Fruit fly (Drosophila melanogaster) whole organism, embryonic: Measurements from ENCODE around the gene Cyp4ac3.

Source experiments
- Abd-B ChIP-seq: fragments of 200-800 bp; sonication (Bioruptor generic); optimal IDR thresholded peaks from 2 replicates; lab custom pipeline; 2018; ENCODE audit warnings: missing biosample characterization, mild to moderate bottlenecking, missing genetic modification characterization, moderate library complexity
- CG10979 ChIP-seq: fragments of 200-800 bp; sonication (Bioruptor generic); optimal IDR thresholded peaks from 2 replicates; lab custom pipeline; 2018; ENCODE audit warnings: missing biosample characterization, mild to moderate bottlenecking, missing genetic modification characterization, moderate library complexity
- CG12104 ChIP-seq: fragments of 200-800 bp; sonication (Bioruptor generic); optimal IDR thresholded peaks from 3 replicates; lab custom pipeline; 2016; ENCODE audit warnings: missing biosample characterization, missing genetic modification characterization
- CG12659 ChIP-seq: fragments of 200-800 bp; sonication (Bioruptor generic); optimal IDR thresholded peaks from 3 replicates; lab custom pipeline; 2017; ENCODE audit warnings: mild to moderate bottlenecking, missing biosample characterization, missing genetic modification reagents, missing genetic modification characterization
- CG13775 ChIP-seq: fragments of 200-800 bp; sonication (Bioruptor generic); optimal IDR thresholded peaks from 3 replicates; lab custom pipeline; 2017; ENCODE audit warnings: missing biosample characterization, mild to moderate bottlenecking, missing genetic modification characterization
- CG1529 ChIP-seq: fragments of 200-800 bp; sonication (Bioruptor generic); optimal IDR thresholded peaks from 3 replicates; lab custom pipeline; 2018; ENCODE audit warnings: missing biosample characterization, missing genetic modification characterization
- CG17359 ChIP-seq: fragments of 200-800 bp; sonication (Bioruptor generic); optimal IDR thresholded peaks from 3 replicates; lab custom pipeline; 2018; ENCODE audit warnings: missing biosample characterization, mild to moderate bottlenecking, missing genetic modification characterization, moderate library complexity
- CG17568 ChIP-seq: fragments of 200-800 bp; sonication (Bioruptor generic); optimal IDR thresholded peaks from 2 replicates; lab custom pipeline; 2018; ENCODE audit warnings: missing biosample characterization, mild to moderate bottlenecking, missing genetic modification characterization, moderate library complexity
- CG18262 ChIP-seq: fragments of 200-800 bp; optimal IDR thresholded peaks from 3 replicates; lab custom pipeline; 2019; ENCODE audit warnings: missing biosample characterization, mild to moderate bottlenecking, missing genetic modification characterization, moderate library complexity
- CG2120 ChIP-seq: fragments of 200-800 bp; sonication (Bioruptor generic); optimal IDR thresholded peaks from 3 replicates; lab custom pipeline; 2016; ENCODE audit warnings: missing biosample characterization, missing genetic modification characterization
- CG2678 ChIP-seq: fragments of 200-800 bp; sonication (Bioruptor generic); optimal IDR thresholded peaks from 3 replicates; lab custom pipeline; 2019; ENCODE audit warnings: missing biosample characterization, mild to moderate bottlenecking, missing genetic modification characterization, moderate library complexity
- CG2875 ChIP-seq: fragments of 200-800 bp; sonication (Bioruptor generic); optimal IDR thresholded peaks from 2 replicates; lab custom pipeline; 2017; ENCODE audit warnings: missing biosample characterization, mild to moderate bottlenecking, missing genetic modification characterization, missing genetic modification reagents
- CG2889 ChIP-seq: fragments of 200-800 bp; sonication (Bioruptor generic); IDR thresholded peaks from 3 replicates; pipeline ENCODE4 v1.3.6; 2022; ENCODE audit warnings: missing biosample characterization, missing genetic modification characterization
- CG4404 ChIP-seq: fragments of 200-800 bp; sonication (Bioruptor generic); IDR thresholded peaks from 2 replicates; pipeline ENCODE4 v1.3.6; 2022; ENCODE audit warnings: missing biosample characterization, missing genetic modification characterization
- CG4820 ChIP-seq: fragments of 200-800 bp; sonication (Bioruptor generic); optimal IDR thresholded peaks from 3 replicates; lab custom pipeline; 2016; ENCODE audit warnings: missing biosample characterization, missing genetic modification characterization
- CG7963 ChIP-seq: fragments of 200-800 bp; sonication (Bioruptor generic); IDR thresholded peaks from 3 replicates; pipeline ENCODE4 v1.3.6; 2022; ENCODE audit warnings: missing biosample characterization, missing genetic modification characterization; ENCODE audit not compliant: partially characterized antibody
- CG8924 ChIP-seq: fragments of 200-800 bp; optimal IDR thresholded peaks from 3 replicates; lab custom pipeline; 2019; ENCODE audit warnings: missing biosample characterization, mild to moderate bottlenecking, missing genetic modification characterization, moderate library complexity
- Camta ChIP-seq: fragments of 200-800 bp; sonication (Bioruptor generic); optimal IDR thresholded peaks from 2 replicates; lab custom pipeline; 2016; ENCODE audit warnings: missing biosample characterization, missing genetic modification characterization
- Gug ChIP-seq: fragments of 200-800 bp; sonication (Bioruptor generic); IDR thresholded peaks from 4 replicates; pipeline ENCODE4 v1.3.6; 2022; ENCODE audit warnings: missing biosample characterization, missing genetic modification characterization
- H2.0 ChIP-seq: fragments of 200-800 bp; sonication (Bioruptor generic); IDR thresholded peaks from 2 replicates; pipeline ENCODE4 v1.3.6; 2022; ENCODE audit warnings: missing biosample characterization, missing genetic modification characterization
- HHEX ChIP-seq: fragments of 200-800 bp; sonication (Bioruptor generic); optimal IDR thresholded peaks from 3 replicates; lab custom pipeline; 2017; ENCODE audit warnings: missing biosample characterization, mild to moderate bottlenecking, missing genetic modification characterization, missing genetic modification reagents
- Hr78 ChIP-seq, 2 experiments: fragments of 200-800 bp in 1 of 2; fragments of >200 bp in 1 of 2; sonication (Bioruptor generic) in 1 of 2; optimal IDR thresholded peaks; 2 replicates each; lab custom pipeline; 2017 to 2019; ENCODE audit warnings: missing biosample characterization in 2 of 2, missing genetic modification characterization in 2 of 2, mild to moderate bottlenecking in 1 of 2, moderate library complexity in 1 of 2
- Kr ChIP-seq: fragments of 200-800 bp; sonication (Bioruptor generic); optimal IDR thresholded peaks from 2 replicates; lab custom pipeline; 2017; ENCODE audit warnings: missing biosample characterization, mild to moderate bottlenecking, missing genetic modification characterization
- Lhr ChIP-seq: fragments of 200-800 bp; sonication (Bioruptor generic); optimal IDR thresholded peaks from 3 replicates; lab custom pipeline; 2017; ENCODE audit warnings: mild to moderate bottlenecking, missing biosample characterization, missing genetic modification reagents, missing genetic modification characterization
- Med ChIP-seq: fragments of 200-800 bp; sonication (Bioruptor generic); peaks from one replicate; lab custom pipeline; 2016; ENCODE audit warnings: missing biosample characterization, missing genetic modification characterization, mild to moderate bottlenecking, inconsistent platforms, moderate library complexity
- Optix ChIP-seq: fragments of 200-800 bp; sonication (Bioruptor generic); IDR thresholded peaks from 3 replicates; pipeline ENCODE4 v1.3.6; 2022; ENCODE audit warnings: missing biosample characterization, missing genetic modification characterization
- Pdp1 ChIP-seq, 2 experiments: fragments of 200-800 bp; sonication (Bioruptor generic); optimal IDR thresholded peaks; 3 replicates each; lab custom pipeline; 2016; ENCODE audit warnings: missing biosample characterization in 2 of 2, missing genetic modification characterization in 2 of 2, mild to moderate bottlenecking in 1 of 2, moderate library complexity in 1 of 2
- Sox102F ChIP-seq: fragments of 200-800 bp; sonication (Bioruptor generic); optimal IDR thresholded peaks from 2 replicates; lab custom pipeline; 2018; ENCODE audit warnings: missing biosample characterization, mild to moderate bottlenecking, missing genetic modification characterization, moderate library complexity
- Ssrp ChIP-seq: fragments of 200-800 bp; sonication (Bioruptor generic); optimal IDR thresholded peaks from 2 replicates; lab custom pipeline; 2018; ENCODE audit warnings: missing biosample characterization, mild to moderate bottlenecking, missing genetic modification characterization, moderate library complexity
- Trl ChIP-seq, 3 experiments: fragments of >200 bp in 2 of 3; fragments of 200-800 bp in 1 of 3; sonication (Bioruptor generic) in 1 of 3; optimal IDR thresholded peaks; 2 replicates in 1 of 3; 3 replicates in 2 of 3; lab custom pipeline; 2016 to 2017; ENCODE audit warnings: missing biosample characterization in 1 of 3, missing genetic modification characterization in 1 of 3
- ap ChIP-seq: fragments of 200-800 bp; sonication (Bioruptor generic); IDR thresholded peaks from 2 replicates; pipeline ENCODE4 v1.3.6; 2022; ENCODE audit warnings: missing biosample characterization, missing genetic modification characterization
- cad ChIP-seq: fragments of >200 bp; optimal IDR thresholded peaks from 2 replicates; lab custom pipeline; 2017; ENCODE audit warnings: missing biosample characterization, missing genetic modification characterization
- crol ChIP-seq: fragments of 200-800 bp; sonication (Bioruptor generic); IDR thresholded peaks from 2 replicates; pipeline ENCODE4 v1.3.6; 2022; ENCODE audit warnings: missing biosample characterization, missing genetic modification characterization
- dmrt11E ChIP-seq: fragments of 200-800 bp; sonication (Bioruptor generic); optimal IDR thresholded peaks from 3 replicates; lab custom pipeline; 2018; ENCODE audit warnings: missing biosample characterization, mild to moderate bottlenecking, missing genetic modification characterization, moderate library complexity
- dpn ChIP-seq, 2 experiments: fragments of 200-800 bp; sonication (Bioruptor generic); optimal IDR thresholded peaks; 3 replicates each; lab custom pipeline; 2016; ENCODE audit warnings: missing biosample characterization in 2 of 2, missing genetic modification characterization in 2 of 2
- ewg ChIP-seq: fragments of 200-800 bp; sonication (Bioruptor generic); optimal IDR thresholded peaks from 3 replicates; lab custom pipeline; 2017; ENCODE audit warnings: mild to moderate bottlenecking, missing biosample characterization, missing genetic modification reagents, missing genetic modification characterization
- grn ChIP-seq: fragments of 200-800 bp; sonication (Bioruptor generic); optimal IDR thresholded peaks from 3 replicates; lab custom pipeline; 2017; ENCODE audit warnings: missing biosample characterization, missing genetic modification characterization
- gro ChIP-seq: fragments of 200-800 bp; sonication (Bioruptor generic); optimal IDR thresholded peaks from 2 replicates; lab custom pipeline; 2016; ENCODE audit warnings: missing biosample characterization, missing genetic modification characterization
- gsb ChIP-seq: fragments of 200-800 bp; sonication (Bioruptor generic); IDR thresholded peaks from 2 replicates; pipeline ENCODE4 v1.3.6; 2022; ENCODE audit warnings: missing biosample characterization, missing genetic modification characterization
- gsb-n ChIP-seq: fragments of 200-800 bp; sonication (Bioruptor generic); optimal IDR thresholded peaks from 3 replicates; lab custom pipeline; 2018; ENCODE audit warnings: missing biosample characterization, mild to moderate bottlenecking, missing genetic modification characterization
- hbn ChIP-seq: fragments of 200-800 bp; sonication (Bioruptor generic); IDR thresholded peaks from 2 replicates; pipeline ENCODE4 v1.3.6; 2022; ENCODE audit warnings: missing biosample characterization, missing genetic modification characterization; ENCODE audit not compliant: partially characterized antibody
- lbe ChIP-seq: fragments of 200-800 bp; sonication (Bioruptor generic); optimal IDR thresholded peaks from 2 replicates; lab custom pipeline; 2016; ENCODE audit warnings: missing biosample characterization, mild to moderate bottlenecking, missing genetic modification characterization
- maf-S ChIP-seq: fragments of 200-800 bp; sonication (Bioruptor generic); optimal IDR thresholded peaks from 2 replicates; lab custom pipeline; 2016; ENCODE audit warnings: missing biosample characterization, missing genetic modification characterization
- mld ChIP-seq: fragments of 200-800 bp; sonication (Bioruptor generic); IDR thresholded peaks from 3 replicates; pipeline ENCODE4 v1.3.6; 2022; ENCODE audit warnings: missing biosample characterization, missing genetic modification characterization; ENCODE audit not compliant: partially characterized antibody
- odd ChIP-seq: fragments of 200-800 bp; sonication (Bioruptor generic); optimal IDR thresholded peaks from 2 replicates; lab custom pipeline; 2017; ENCODE audit warnings: missing biosample characterization, mild to moderate bottlenecking, missing genetic modification characterization
- otp ChIP-seq: fragments of 200-800 bp; sonication (Bioruptor generic); IDR thresholded peaks from 3 replicates; pipeline ENCODE4, ENCODE4 v1.3.6; 2022; ENCODE audit warnings: missing biosample characterization, missing genetic modification characterization
- sens ChIP-seq: fragments of 200-800 bp; sonication (Bioruptor generic); peaks from one replicate; lab custom pipeline; 2016; ENCODE audit warnings: missing biosample characterization, missing genetic modification characterization
- ssp ChIP-seq: fragments of 200-800 bp; sonication (Bioruptor generic); IDR thresholded peaks from 2 replicates; pipeline ENCODE4 v1.3.6; 2022; ENCODE audit warnings: missing biosample characterization, missing genetic modification characterization

Cyp4ac3 gene

DNA sequence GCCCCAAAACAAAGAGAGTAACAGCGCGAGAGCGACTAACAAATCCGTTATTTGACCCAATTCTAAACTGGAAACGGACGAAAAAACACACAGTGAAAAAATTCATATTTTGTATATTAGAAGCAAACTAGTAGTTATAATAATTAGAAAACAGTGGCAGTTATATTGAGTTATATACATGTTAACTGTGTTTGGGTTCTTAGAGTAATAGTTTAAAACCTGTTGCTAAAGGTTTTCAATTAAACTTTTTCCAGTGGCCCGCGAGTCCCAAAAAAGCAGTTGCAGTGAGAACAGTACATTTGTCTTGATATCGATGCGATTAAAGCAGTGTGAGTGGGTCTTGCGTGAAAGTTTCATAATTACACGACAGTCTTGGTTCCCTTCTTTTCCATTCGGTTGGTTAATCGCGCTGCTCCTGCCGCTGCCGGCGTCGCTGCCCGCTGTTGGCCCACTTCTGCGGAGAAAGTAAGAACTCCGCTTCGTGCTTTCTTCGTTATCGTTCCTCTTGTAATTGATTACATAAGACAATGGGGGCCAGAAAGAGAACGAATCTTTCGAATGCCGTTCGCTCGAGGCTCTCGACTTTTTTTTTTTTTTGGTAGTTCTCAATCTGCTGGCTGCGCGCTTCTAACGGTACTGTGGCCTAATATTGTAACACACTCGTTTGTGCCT is 29.1 kb downstream of the Cyp4ac3 start (continued):
- peak; percentile 17 to 81 for TF ChIP-seq Pdp1 (GFP tag; optimal IDR thresholded peaks at IDR 0.05; lab: Kevin White, UChicago)
- TF ChIP-seq hbn (GFP tag; lab: Robert Waterston, UW), result no peak
- peak; percentile 37 for TF ChIP-seq Abd-B (GFP tag; lab: Kevin White, UChicago)
- TF ChIP-seq CG10979 (tag; lab: Kevin White, UChicago), result peak; percentile 79
- TF ChIP-seq grn, result no peak
- TF ChIP-seq CG17568 (GFP tag; lab: Kevin White, UChicago), result peak; percentile 22
- peak; percentile 80 for TF ChIP-seq Med (GFP tag; lab: Kevin White, UChicago)
- TF ChIP-seq ewg (GFP tag; lab: Kevin White, UChicago), result peak; percentile 54
- 0 out of 3 replicates have a peak, but pooled peaks have one; percentile 18 for TF ChIP-seq otp (GFP tag; lab: Robert Waterston, UW)
- no peak for TF ChIP-seq HHEX (GFP tag; lab: Kevin White, UChicago)
- peak; percentile 61 for TF ChIP-seq ssp (GFP tag; lab: Robert Waterston, UW)
- 0 out of 2 replicates have a peak, but pooled peaks have one; percentile 10 for TF ChIP-seq CG4404 (GFP tag; lab: Robert Waterston, UW)
- peak; percentile 20 for TF ChIP-seq CG2875
- peak; percentile 44; the same call in 1 of the 2 replicates for TF ChIP-seq ap (GFP tag; lab: Robert Waterston, UW)
- no peak for TF ChIP-seq Optix (GFP tag; lab: Robert Waterston, UW)
- TF ChIP-seq lbe, result peak; percentile 49
- TF ChIP-seq CG2120 (GFP tag; lab: Kevin White, UChicago), result no peak
- no peak for TF ChIP-seq CG7963 (GFP tag; lab: Robert Waterston, UW)
- peak; percentile 3 for TF ChIP-seq Lhr
- no peak for TF ChIP-seq CG12659 (GFP tag; lab: Kevin White, UChicago)
- peak; percentile 60 for TF ChIP-seq CG1529 (GFP tag; lab: Kevin White, UChicago)
- TF ChIP-seq Sox102F (GFP tag; lab: Kevin White, UChicago), result peak; percentile 30
- TF ChIP-seq gro (GFP tag; lab: Kevin White, UChicago), result no peak
- TF ChIP-seq Ssrp (tag; lab: Kevin White, UChicago), result peak; percentile 54
- TF ChIP-seq mld (GFP tag; lab: Robert Waterston, UW), result 0 out of 3 replicates have a peak, but pooled peaks have one; percentile 17
- TF ChIP-seq H2.0 (GFP tag; lab: Robert Waterston, UW), result 0 out of 2 replicates have a peak, but pooled peaks have one; percentile 12
- no peak for TF ChIP-seq maf-S
- TF ChIP-seq gsb-n (tag; lab: Kevin White, UChicago), result peak; percentile 49
- TF ChIP-seq CG12104 (GFP tag; lab: Kevin White, UChicago), result peak; percentile 20
- peak; percentile 33 for TF ChIP-seq CG17359 (tag; lab: Kevin White, UChicago)
- TF ChIP-seq CG2889, result 0 out of 3 replicates have a peak, but pooled peaks have one; percentile 29
- no peak for TF ChIP-seq cad (GFP tag; lab: Kevin White, UChicago)
- peak; percentile 15 for TF ChIP-seq CG13775 (GFP tag; lab: Kevin White, UChicago)
- peak in 1 of 2 experiments; percentile 21 for TF ChIP-seq Trl (optimal IDR thresholded peaks at IDR 0.05; lab: Kevin White, UChicago)
- no peak for TF ChIP-seq Trl (GFP tag; optimal IDR thresholded peaks at IDR 0.05; lab: Kevin White, UChicago)
- TF ChIP-seq gsb (GFP tag; lab: Robert Waterston, UW), result no peak
- peak; percentile 62 for TF ChIP-seq dmrt11E (tag; lab: Kevin White, UChicago)
- peak; percentile 30 for TF ChIP-seq Camta (GFP tag; lab: Kevin White, UChicago)
- TF ChIP-seq odd (GFP tag; lab: Kevin White, UChicago), result no peak
- peak in 1 of 2 experiments; percentile 15 for TF ChIP-seq Hr78 (GFP tag; optimal IDR thresholded peaks at IDR 0.05; lab: Kevin White, UChicago)
- TF ChIP-seq CG4820 (GFP tag; lab: Kevin White, UChicago), result peak; percentile 29
- no peak for TF ChIP-seq crol (GFP tag; lab: Robert Waterston, UW)
- peak; percentile 71 for TF ChIP-seq CG18262 (tag; lab: Kevin White, UChicago)
- peak in 1 of 2 experiments; percentile 18 for TF ChIP-seq dpn (GFP tag; optimal IDR thresholded peaks at IDR 0.05; lab: Kevin White, UChicago)
- peak; percentile 91 for TF ChIP-seq sens (GFP tag; lab: Kevin White, UChicago)
- peak; percentile 54 for TF ChIP-seq CG2678 (tag; lab: Kevin White, UChicago)
- no peak for TF ChIP-seq Kr
- no peak for TF ChIP-seq Gug (GFP tag; lab: Robert Waterston, UW)
- TF ChIP-seq CG8924 (tag; lab: Kevin White, UChicago), result peak; percentile 35
